Fruit fly (Drosophila melanogaster): Measurements from ENCODE around the gene CG32547.
A peak's percentile ranks its signal among the peaks of the same experiment; 100 is the strongest.

The CG32547 gene

dm6 chrX:18512271-18512679 lies 33.0 kb upstream of the CG32547 start, which contains the start of gene Ggt-1:
TSS of gene Ggt-1 (minus strand) at chrX:18512521.
- TF ChIP-seq stwl (tag; optimal IDR thresholded peaks at IDR 0.05) (peak; percentile 77), sr (GFP tag; IDR thresholded peaks at IDR 0.05) (peak; percentile 79), oc (tag; optimal IDR thresholded peaks at IDR 0.05) (no peak), gro (GFP tag; optimal IDR thresholded peaks at IDR 0.05) (no peak), pb (GFP tag; optimal IDR thresholded peaks at IDR 0.05) (peak; percentile 30), CG2129 (GFP tag; IDR thresholded peaks at IDR 0.05; ENCODE audit: partially characterized antibody) (peak; percentile 82), luna (GFP tag; optimal IDR thresholded peaks at IDR 0.05) (no peak), Adf1 (GFP tag; IDR thresholded peaks at IDR 0.05) (peak; percentile 48; the same call in 1 of the 2 replicates), CG15514 (GFP tag; optimal IDR thresholded peaks at IDR 0.05) (peak; percentile 94), CG31224 (GFP tag; IDR thresholded peaks at IDR 0.05) (no peak), CG2712 (tag; optimal IDR thresholded peaks at IDR 0.05) (peak; percentile 20), Ada2b (GFP tag; IDR thresholded peaks at IDR 0.05) (no peak), Pdp1 (GFP tag; optimal IDR thresholded peaks at IDR 0.05) (peak in 1 of 2 experiments; percentile 93), vnd (GFP tag; IDR thresholded peaks at IDR 0.05; ENCODE audit: partially characterized antibody) (peak; percentile 93), CG17361 (GFP tag; IDR thresholded peaks at IDR 0.05) (no peak), caup (GFP tag; optimal IDR thresholded peaks at IDR 0.05; ENCODE audit: severe bottlenecking) (peak; percentile 14), CG6175 (GFP tag; IDR thresholded peaks at IDR 0.05) (0 out of 3 replicates have a peak, but pooled peaks have one; percentile 51), nerfin-2 (GFP tag; IDR thresholded peaks at IDR 0.05; ENCODE audit: partially characterized antibody) (peak; percentile 97), Hr78 (GFP tag; optimal IDR thresholded peaks at IDR 0.05) (peak in 1 of 2 experiments; percentile 9), CG8478 (optimal IDR thresholded peaks at IDR 0.05) (peak; percentile 43), CG9876 (GFP tag; optimal IDR thresholded peaks at IDR 0.05) (no peak), CG7928 (GFP tag; optimal IDR thresholded peaks at IDR 0.05) (no peak), pfk (GFP tag; optimal IDR thresholded peaks at IDR 0.05) (peak; percentile 94), CrebB (tag; optimal IDR thresholded peaks at IDR 0.05) (peak; percentile 22), Ets97D (GFP tag; optimal IDR thresholded peaks at IDR 0.05) (peak; percentile 65), Blimp-1 (GFP tag; optimal IDR thresholded peaks at IDR 0.05) (no peak), MTF-1 (GFP tag; optimal IDR thresholded peaks at IDR 0.05; ENCODE audit: borderline replicate concordance) (peak; percentile 100), CG13894 (tag; optimal IDR thresholded peaks at IDR 0.05) (peak; percentile 61), CG10147 (GFP tag; optimal IDR thresholded peaks at IDR 0.05) (no peak), Stat92E (GFP tag; optimal IDR thresholded peaks at IDR 0.05) (no peak), Dbx (GFP tag; IDR thresholded peaks at IDR 0.05) (peak; percentile 31; the same call in 1 of the 3 replicates), row (GFP tag; IDR thresholded peaks at IDR 0.05) (0 out of 3 replicates have a peak, but pooled peaks have one; percentile 14), CG5180 (GFP tag; optimal IDR thresholded peaks at IDR 0.05) (peak; percentile 92), sim (GFP tag; IDR thresholded peaks at IDR 0.05) (no peak), Hand (GFP tag; optimal IDR thresholded peaks at IDR 0.05) (no peak), CG14860 (GFP tag; IDR thresholded peaks at IDR 0.05; ENCODE audit: partially characterized antibody) (peak; percentile 96), mld (GFP tag; IDR thresholded peaks at IDR 0.05; ENCODE audit: partially characterized antibody) (peak; percentile 91), klu (GFP tag; IDR thresholded peaks at IDR 0.05) (0 out of 2 replicates have a peak, but pooled peaks have one; percentile 17), cato (GFP tag; optimal IDR thresholded peaks at IDR 0.05; ENCODE audit: borderline replicate concordance) (no peak), MESR4 (GFP tag; optimal IDR thresholded peaks at IDR 0.05) (peak; percentile 19), CG9932 (GFP tag; IDR thresholded peaks at IDR 0.05) (peak; percentile 14; the same call in 1 of the 2 replicates), emc (GFP tag; optimal IDR thresholded peaks at IDR 0.05) (no peak), CG11695 (GFP tag; IDR thresholded peaks at IDR 0.05) (no peak), Rfx (GFP tag; IDR thresholded peaks at IDR 0.05) (peak; percentile 33; the same call in 1 of the 2 replicates), CTCF (GFP tag; optimal IDR thresholded peaks at IDR 0.05) (peak; percentile 47), crc (GFP tag; optimal IDR thresholded peaks at IDR 0.05) (no peak), jigr1 (GFP tag; IDR thresholded peaks at IDR 0.05) (no peak), CG10366 (GFP tag; IDR thresholded peaks at IDR 0.05) (no peak), B-H2 (GFP tag; optimal IDR thresholded peaks at IDR 0.05) (peak; percentile 27), CHES-1-like (GFP tag; optimal IDR thresholded peaks at IDR 0.05) (no peak)

Measured in whole organism, embryonic.